Fruit fly (Drosophila melanogaster) whole organism, embryonic: Measurements from ENCODE around the gene Pgant2.

ENCODE experiments used
- BEAF-32 ChIP-seq: fragments of 200-800 bp; sonication (Bioruptor generic); optimal IDR thresholded peaks from 3 replicates; lab custom pipeline; 2017; ENCODE audit warnings: missing biosample characterization, missing genetic modification characterization, mild to moderate bottlenecking, moderate library complexity, missing genetic modification reagents
- Bgb ChIP-seq: fragments of 200-800 bp; sonication (Bioruptor generic); IDR thresholded peaks from 2 replicates; pipeline ENCODE4 v1.3.6; 2022; ENCODE audit warnings: missing biosample characterization, missing genetic modification characterization; ENCODE audit not compliant: partially characterized antibody
- CG10267 ChIP-seq: fragments of 200-800 bp; sonication (Bioruptor generic); optimal IDR thresholded peaks from 2 replicates; lab custom pipeline; 2018; ENCODE audit warnings: missing biosample characterization, mild to moderate bottlenecking, missing genetic modification characterization, moderate library complexity
- CG12391 ChIP-seq: fragments of 200-800 bp; sonication (Bioruptor generic); optimal IDR thresholded peaks from 3 replicates; lab custom pipeline; 2018; ENCODE audit warnings: missing biosample characterization, mild to moderate bottlenecking, missing genetic modification characterization, moderate library complexity
- CG12659 ChIP-seq: fragments of 200-800 bp; sonication (Bioruptor generic); optimal IDR thresholded peaks from 3 replicates; lab custom pipeline; 2017; ENCODE audit warnings: mild to moderate bottlenecking, missing biosample characterization, missing genetic modification reagents, missing genetic modification characterization
- CG13287 ChIP-seq: fragments of 200-800 bp; sonication (Bioruptor generic); IDR thresholded peaks from 2 replicates; pipeline ENCODE4 v1.3.6; 2022; ENCODE audit warnings: missing biosample characterization, missing genetic modification characterization; ENCODE audit not compliant: partially characterized antibody
- CG15514 ChIP-seq: fragments of 200-800 bp; sonication (Bioruptor generic); optimal IDR thresholded peaks from 3 replicates; lab custom pipeline; 2017; ENCODE audit warnings: missing biosample characterization, missing genetic modification characterization, mild to moderate bottlenecking, moderate library complexity, missing genetic modification reagents
- CG16813 ChIP-seq: fragments of 200-800 bp; sonication (Bioruptor generic); IDR thresholded peaks from 3 replicates; pipeline ENCODE4 v1.3.6; 2022; ENCODE audit warnings: missing biosample characterization, missing genetic modification characterization; ENCODE audit not compliant: partially characterized antibody
- CG17186 ChIP-seq: fragments of 200-800 bp; sonication (Bioruptor generic); optimal IDR thresholded peaks from 3 replicates; lab custom pipeline; 2017; ENCODE audit warnings: missing biosample characterization, missing genetic modification reagents, missing genetic modification characterization
- CG31441 ChIP-seq: fragments of 200-800 bp; sonication (Bioruptor generic); IDR thresholded peaks from 2 replicates; pipeline ENCODE4 v1.3.6; 2022; ENCODE audit warnings: missing biosample characterization, missing genetic modification characterization
- CG33213 ChIP-seq: fragments of 200-800 bp; sonication (Bioruptor generic); optimal IDR thresholded peaks from 3 replicates; lab custom pipeline; 2016; ENCODE audit warnings: missing biosample characterization, missing genetic modification characterization
- CG3847 ChIP-seq: fragments of 200-800 bp; sonication (Bioruptor generic); IDR thresholded peaks from 2 replicates; pipeline ENCODE4 v1.3.6; 2022; ENCODE audit warnings: missing biosample characterization, missing genetic modification characterization
- CG3995 ChIP-seq: fragments of 200-800 bp; sonication (Bioruptor generic); optimal IDR thresholded peaks from 3 replicates; lab custom pipeline; 2016; ENCODE audit warnings: missing biosample characterization, missing genetic modification characterization
- CG42726 ChIP-seq: fragments of 200-800 bp; sonication (Bioruptor generic); IDR thresholded peaks from 2 replicates; pipeline ENCODE4 v1.3.6; 2022; ENCODE audit warnings: missing biosample characterization, missing genetic modification characterization; ENCODE audit not compliant: partially characterized antibody
- CG4282 ChIP-seq: fragments of 200-800 bp; sonication (Bioruptor generic); optimal IDR thresholded peaks from 2 replicates; lab custom pipeline; 2016; ENCODE audit warnings: missing biosample characterization, missing genetic modification characterization
- CG4854 ChIP-seq: fragments of 200-800 bp; sonication (Bioruptor generic); optimal IDR thresholded peaks from 2 replicates; lab custom pipeline; 2016; ENCODE audit warnings: missing biosample characterization, missing genetic modification characterization, inconsistent platforms
- CG6683 ChIP-seq: fragments of 200-800 bp; sonication (Bioruptor generic); optimal IDR thresholded peaks from 2 replicates; lab custom pipeline; 2017; ENCODE audit warnings: missing biosample characterization, mild to moderate bottlenecking, missing genetic modification characterization, missing genetic modification reagents
- CG6791 ChIP-seq: fragments of 200-800 bp; sonication (Bioruptor generic); IDR thresholded peaks from 3 replicates; pipeline ENCODE4 v1.3.6; 2022; ENCODE audit warnings: missing biosample characterization, missing genetic modification characterization; ENCODE audit not compliant: partially characterized antibody
- CG8478 ChIP-seq: fragments of >200 bp; optimal IDR thresholded peaks from 2 replicates; lab custom pipeline; 2018
- CG9797 ChIP-seq: fragments of 200-800 bp; sonication (Bioruptor generic); optimal IDR thresholded peaks from 3 replicates; lab custom pipeline; 2018; ENCODE audit warnings: missing biosample characterization, mild to moderate bottlenecking, missing genetic modification characterization
- CHES-1-like ChIP-seq: fragments of 200-800 bp; sonication (Bioruptor generic); optimal IDR thresholded peaks from 2 replicates; lab custom pipeline; 2016; ENCODE audit warnings: missing biosample characterization, missing genetic modification characterization
- Dref ChIP-seq: fragments of 200-800 bp; sonication (Bioruptor generic); IDR thresholded peaks from 2 replicates; pipeline ENCODE4 v1.3.6; 2022; ENCODE audit warnings: missing biosample characterization, missing genetic modification characterization
- Ets65A ChIP-seq: fragments of 200-800 bp; sonication (Bioruptor generic); peaks from one replicate; lab custom pipeline; 2016; ENCODE audit warnings: missing biosample characterization, missing genetic modification characterization
- HLHmδ ChIP-seq: fragments of 200-800 bp; sonication (Bioruptor generic); optimal IDR thresholded peaks from 2 replicates; lab custom pipeline; 2018; ENCODE audit warnings: missing biosample characterization, mild to moderate bottlenecking, missing genetic modification characterization, moderate library complexity
- Lhr ChIP-seq: fragments of 200-800 bp; sonication (Bioruptor generic); optimal IDR thresholded peaks from 3 replicates; lab custom pipeline; 2017; ENCODE audit warnings: mild to moderate bottlenecking, missing biosample characterization, missing genetic modification reagents, missing genetic modification characterization
- MBD-R2 ChIP-seq: fragments of 200-800 bp; sonication (Bioruptor generic); IDR thresholded peaks from 2 replicates; pipeline ENCODE4 v1.3.6; 2022; ENCODE audit warnings: missing biosample characterization, missing genetic modification characterization
- MESR4 ChIP-seq: fragments of 200-800 bp; sonication (Bioruptor generic); optimal IDR thresholded peaks from 2 replicates; lab custom pipeline; 2018; ENCODE audit warnings: missing biosample characterization, mild to moderate bottlenecking, missing genetic modification characterization, moderate library complexity
- Med ChIP-seq: fragments of 200-800 bp; sonication (Bioruptor generic); peaks from one replicate; lab custom pipeline; 2016; ENCODE audit warnings: missing biosample characterization, missing genetic modification characterization, mild to moderate bottlenecking, inconsistent platforms, moderate library complexity
- Pdp1 ChIP-seq, 2 experiments: fragments of 200-800 bp; sonication (Bioruptor generic); optimal IDR thresholded peaks; 3 replicates each; lab custom pipeline; 2016; ENCODE audit warnings: missing biosample characterization in 2 of 2, missing genetic modification characterization in 2 of 2, mild to moderate bottlenecking in 1 of 2, moderate library complexity in 1 of 2
- Sin3A ChIP-seq: fragments of >200 bp; optimal IDR thresholded peaks from 2 replicates; lab custom pipeline; 2018
- Sry-β ChIP-seq: fragments of 200-800 bp; sonication (Bioruptor generic); optimal IDR thresholded peaks from 2 replicates; lab custom pipeline; 2018; ENCODE audit warnings: missing biosample characterization, mild to moderate bottlenecking, missing genetic modification characterization, moderate library complexity
- Ssrp ChIP-seq: fragments of 200-800 bp; sonication (Bioruptor generic); optimal IDR thresholded peaks from 2 replicates; lab custom pipeline; 2018; ENCODE audit warnings: missing biosample characterization, mild to moderate bottlenecking, missing genetic modification characterization, moderate library complexity
- YL-1 ChIP-seq: fragments of 200-800 bp; sonication (Bioruptor generic); optimal IDR thresholded peaks from 3 replicates; lab custom pipeline; 2017; ENCODE audit warnings: missing biosample characterization, mild to moderate bottlenecking, missing genetic modification characterization
- ase ChIP-seq: fragments of 200-800 bp; sonication (Bioruptor generic); IDR thresholded peaks from 3 replicates; pipeline ENCODE4 v1.3.6; 2022; ENCODE audit warnings: missing biosample characterization, missing genetic modification characterization
- cas ChIP-seq: fragments of 200-800 bp; sonication (Bioruptor generic); IDR thresholded peaks from 2 replicates; pipeline ENCODE4 v1.3.6; 2022; ENCODE audit warnings: missing biosample characterization, missing genetic modification characterization
- chinmo ChIP-seq: fragments of 200-800 bp; sonication (Bioruptor generic); IDR thresholded peaks from 4 replicates; pipeline ENCODE4 v1.3.6; 2022; ENCODE audit warnings: missing biosample characterization, missing genetic modification characterization; ENCODE audit not compliant: partially characterized antibody
- crp ChIP-seq, 2 experiments: fragments of 200-800 bp; sonication (Bioruptor generic); optimal IDR thresholded peaks; 2 replicates in 1 of 2; 3 replicates in 1 of 2; lab custom pipeline; 2017; ENCODE audit warnings: missing biosample characterization in 2 of 2, missing genetic modification characterization in 2 of 2, mild to moderate bottlenecking in 1 of 2, moderate library complexity in 1 of 2
- gfzf ChIP-seq: fragments of 200-800 bp; sonication (Bioruptor generic); optimal IDR thresholded peaks from 2 replicates; lab custom pipeline; 2016; ENCODE audit warnings: missing biosample characterization, mild to moderate bottlenecking, missing genetic modification characterization, moderate library complexity
- grau ChIP-seq: fragments of 200-800 bp; optimal IDR thresholded peaks from 3 replicates; lab custom pipeline; 2019; ENCODE audit warnings: missing biosample characterization, mild to moderate bottlenecking, missing genetic modification characterization, moderate library complexity
- her ChIP-seq: fragments of 200-800 bp; sonication (Bioruptor generic); optimal IDR thresholded peaks from 2 replicates; lab custom pipeline; 2016; ENCODE audit warnings: missing biosample characterization, missing genetic modification characterization
- hkb ChIP-seq, 2 experiments: fragments of 200-800 bp in 1 of 2; fragments of >200 bp in 1 of 2; sonication (Bioruptor generic) in 1 of 2; IDR thresholded peaks in 1 of 2; optimal IDR thresholded peaks in 1 of 2; 2 replicates each; pipeline versions ENCODE4 v1.3.6 to Lab custom; 2017 to 2022; ENCODE audit warnings: missing biosample characterization in 1 of 2, missing genetic modification characterization in 1 of 2
- nmo ChIP-seq: fragments of 200-800 bp; sonication (Bioruptor generic); optimal IDR thresholded peaks from 2 replicates; lab custom pipeline; 2018; ENCODE audit warnings: missing biosample characterization, mild to moderate bottlenecking, missing genetic modification characterization, moderate library complexity
- p53 ChIP-seq: fragments of 200-800 bp; sonication (Bioruptor generic); optimal IDR thresholded peaks from 2 replicates; lab custom pipeline; 2016; ENCODE audit warnings: missing biosample characterization, missing genetic modification characterization
- phol ChIP-seq: fragments of 200-800 bp; sonication (Bioruptor generic); optimal IDR thresholded peaks from 3 replicates; lab custom pipeline; 2018; ENCODE audit warnings: missing biosample characterization, mild to moderate bottlenecking, missing genetic modification characterization, moderate library complexity
- sens ChIP-seq: fragments of 200-800 bp; sonication (Bioruptor generic); peaks from one replicate; lab custom pipeline; 2016; ENCODE audit warnings: missing biosample characterization, missing genetic modification characterization
- sim ChIP-seq: fragments of 200-800 bp; sonication (Bioruptor generic); IDR thresholded peaks from 2 replicates; pipeline ENCODE4 v1.3.6; 2022; ENCODE audit warnings: missing biosample characterization, missing genetic modification characterization
- usp ChIP-seq: fragments of >200 bp; optimal IDR thresholded peaks from 2 replicates; lab custom pipeline; 2017; ENCODE audit warnings: missing biosample characterization, missing genetic modification characterization

Gene Pgant2

DNA sequence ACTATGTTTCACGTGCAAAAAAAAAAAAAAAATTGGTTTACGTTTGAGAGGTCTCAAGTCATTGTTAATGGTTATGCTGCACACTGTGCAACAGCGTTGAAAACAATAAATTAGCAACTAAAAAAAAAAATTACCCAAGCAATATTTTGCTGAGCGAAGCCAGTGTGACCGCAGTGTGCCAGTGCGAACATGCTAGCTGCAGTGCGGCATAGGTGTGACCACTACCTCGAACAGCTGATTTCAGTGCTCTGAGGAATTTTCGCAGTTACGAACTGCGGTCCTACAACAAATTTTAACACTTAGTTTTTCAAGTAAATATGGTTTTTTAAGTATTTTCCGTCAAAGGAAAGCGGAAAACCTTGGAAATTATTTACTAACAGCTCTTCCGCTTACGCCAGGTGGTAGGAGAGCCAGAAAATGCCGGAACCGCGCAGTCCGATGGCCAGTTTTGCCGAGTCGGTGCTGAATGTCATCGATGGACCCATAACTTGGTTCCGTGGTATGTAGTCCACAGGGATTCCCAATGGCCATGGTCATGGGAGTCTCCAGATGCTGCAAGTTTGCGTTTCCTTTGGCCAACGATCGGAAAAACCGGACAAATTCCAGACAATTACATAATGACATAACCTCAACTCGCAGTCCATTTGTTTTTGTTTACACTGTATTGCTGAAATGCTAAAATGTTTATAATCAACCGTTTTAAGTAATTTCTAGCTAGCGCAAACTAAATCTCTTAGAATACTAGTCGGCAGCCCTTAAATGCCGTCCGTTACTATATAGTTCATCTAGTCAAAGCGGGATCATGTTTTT, 39.6 kb upstream of the Pgant2 start, which contains the start of the genes msl-2 and ND-PDSW (continued):
- TF ChIP-seq MESR4 (GFP tag; lab: Kevin White, UChicago) = peak; percentile 37
- peak; percentile 96 for TF ChIP-seq CG9797 (GFP tag; lab: Kevin White, UChicago)
- 0 out of 4 replicates have a peak, but pooled peaks have one; percentile 65 for TF ChIP-seq chinmo
- TF ChIP-seq CG3995 (GFP tag; lab: Kevin White, UChicago) = peak; percentile 36
- TF ChIP-seq Med (GFP tag; lab: Kevin White, UChicago) = peak; percentile 80
- TF ChIP-seq ase (GFP tag; lab: Robert Waterston, UW) = no peak
- TF ChIP-seq usp (GFP tag; lab: Kevin White, UChicago) = no peak
- TF ChIP-seq sens = peak; percentile 43
- TF ChIP-seq CG33213 (GFP tag; lab: Kevin White, UChicago) = peak; percentile 14
- peak; percentile 57; the same call in 1 of the 2 replicates for TF ChIP-seq CG42726 (GFP tag; lab: Robert Waterston, UW)
- TF ChIP-seq Sry-β (GFP tag; lab: Kevin White, UChicago) = peak; percentile 16
- peak; percentile 33; the same call in 1 of the 2 replicates for TF ChIP-seq Dref (GFP tag; lab: Robert Waterston, UW)
- peak; percentile 42 for TF ChIP-seq BEAF-32 (GFP tag; lab: Kevin White, UChicago)
- TF ChIP-seq CG15514 (GFP tag; lab: Kevin White, UChicago) = peak; percentile 42
- peak; percentile 64 for TF ChIP-seq hkb (optimal IDR thresholded peaks at IDR 0.05; lab: Kevin White, UChicago)
- TF ChIP-seq hkb (GFP tag; IDR thresholded peaks at IDR 0.05; lab: Robert Waterston, UW) = no peak
- peak; percentile 89 for TF ChIP-seq MBD-R2 (GFP tag; lab: Robert Waterston, UW)
- TF ChIP-seq CG4282 (GFP tag; lab: Kevin White, UChicago) = no peak
- TF ChIP-seq her = no peak
- TF ChIP-seq phol (tag; lab: Kevin White, UChicago) = peak; percentile 26
- no peak for TF ChIP-seq cas (GFP tag; lab: Robert Waterston, UW)
- no peak; the same call in 1 of the 2 replicates for TF ChIP-seq CG3847 (GFP tag; lab: Robert Waterston, UW)
- peak; percentile 98 for TF ChIP-seq gfzf (GFP tag; lab: Kevin White, UChicago)
- TF ChIP-seq CG12391 = peak; percentile 12
- no peak for TF ChIP-seq CG31441 (GFP tag; lab: Robert Waterston, UW)
- TF ChIP-seq CG10267 (tag; lab: Kevin White, UChicago) = peak; percentile 49
- no peak for TF ChIP-seq CG4854 (GFP tag; lab: Kevin White, UChicago)
- TF ChIP-seq Pdp1 (GFP tag; optimal IDR thresholded peaks at IDR 0.05; lab: Kevin White, UChicago) = peak in 1 of 2 experiments; percentile 96
- no peak for TF ChIP-seq grau (tag; lab: Kevin White, UChicago)
- TF ChIP-seq Ets65A = peak; percentile 12
- TF ChIP-seq Sin3A = peak; percentile 74
- peak; percentile 31; the same call in 1 of the 2 replicates for TF ChIP-seq CG13287
- TF ChIP-seq p53 (GFP tag; lab: Kevin White, UChicago) = no peak
- no peak for TF ChIP-seq sim (GFP tag; lab: Robert Waterston, UW)
- TF ChIP-seq nmo (GFP tag; lab: Kevin White, UChicago) = peak; percentile 37
- TF ChIP-seq HLHmδ (GFP tag; lab: Kevin White, UChicago) = peak; percentile 22
- peak; percentile 62 for TF ChIP-seq CG12659 (GFP tag; lab: Kevin White, UChicago)
- TF ChIP-seq CG8478 (lab: Kevin White, UChicago) = no peak
- TF ChIP-seq CG16813 (GFP tag; lab: Robert Waterston, UW) = peak; percentile 45; the same call in 2 of the 3 replicates
- peak; percentile 6 for TF ChIP-seq CG17186
- peak; percentile 72 to 96 for TF ChIP-seq crp (GFP tag; optimal IDR thresholded peaks at IDR 0.05; lab: Kevin White, UChicago)
- peak; percentile 36 for TF ChIP-seq CHES-1-like (GFP tag; lab: Kevin White, UChicago)
- peak; percentile 42; the same call in 1 of the 3 replicates for TF ChIP-seq CG6791 (GFP tag; lab: Robert Waterston, UW)
- peak; percentile 9; the same call in 1 of the 2 replicates for TF ChIP-seq Bgb
- no peak for TF ChIP-seq Ssrp (tag; lab: Kevin White, UChicago)
- TF ChIP-seq CG6683 (GFP tag; lab: Kevin White, UChicago) = no peak
- no peak for TF ChIP-seq Lhr (GFP tag; lab: Kevin White, UChicago)
- TF ChIP-seq YL-1 (GFP tag; lab: Kevin White, UChicago) = peak; percentile 85
